Worm (Caenorhabditis elegans) whole organism, L4/young adult: ENCODE data around the gene pmpl-1.

ENCODE experiments used
- W03F9.2 ChIP-seq: fragments of 150-350 bp; optimal IDR thresholded peaks from 2 replicates; lab custom pipeline; 2014; ENCODE audit warnings: missing biosample characterization, missing genetic modification characterization
- him-1 ChIP-seq: sonication (generic microtip); optimal IDR thresholded peaks from 2 replicates; lab custom pipeline; 2016; ENCODE audit warnings: missing genotype, missing genetic modification reagents, missing genetic modification characterization, missing compliant biosample characterization

DNA sequence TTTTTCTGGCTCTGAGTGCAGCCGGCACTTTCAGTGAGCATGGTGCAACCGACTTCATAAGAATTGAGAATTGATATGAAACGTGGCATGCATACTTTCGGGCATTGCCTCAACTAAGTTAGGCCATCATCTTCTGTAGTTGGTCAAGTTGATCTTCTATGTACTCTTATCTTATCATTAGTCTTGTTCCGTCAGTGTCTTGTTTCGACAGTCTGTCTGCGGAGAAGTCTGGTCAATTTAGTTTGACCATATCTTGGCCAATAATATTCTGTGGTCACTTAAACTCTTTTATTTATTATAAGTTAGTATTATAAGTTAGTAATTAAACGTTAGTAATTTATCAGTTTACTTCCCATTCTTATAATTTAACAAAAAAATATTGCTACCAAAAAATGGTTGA is 31.6 kb upstream of the pmpl-1 start:
- TF ChIP-seq him-1 (tag; lab: Kevin White, UChicago) (no peak), W03F9.2 (tag; lab: Kevin White, UChicago) (no peak)
